Worm (Caenorhabditis elegans) whole organism, L3 larva: ENCODE results near the gene C30G7.5.

ENCODE experiments used
- R02D3.7 ChIP-seq: fragments of 150-350 bp; optimal IDR thresholded peaks from 2 replicates; lab custom pipeline; 2014; ENCODE audit warnings: missing biosample characterization, missing genetic modification characterization
- ZK546.5 ChIP-seq: sonication (generic microtip); optimal IDR thresholded peaks from 2 replicates; lab custom pipeline; 2017; ENCODE audit warnings: missing biosample characterization, missing genetic modification characterization
- aly-2 ChIP-seq: fragments of 150-350 bp; optimal IDR thresholded peaks from 2 replicates; lab custom pipeline; 2014; ENCODE audit warnings: missing biosample characterization, missing genetic modification characterization
- ceh-16 ChIP-seq: sonication (generic microtip); optimal IDR thresholded peaks from 2 replicates; lab custom pipeline; 2017; ENCODE audit warnings: missing biosample characterization, missing genetic modification characterization
- ceh-28 ChIP-seq: fragments of 150-350 bp; optimal IDR thresholded peaks from 2 replicates; lab custom pipeline; 2014; ENCODE audit warnings: missing biosample characterization, missing genetic modification reagents, missing genetic modification characterization
- ceh-82 ChIP-seq: fragments of 150-350 bp; optimal IDR thresholded peaks from 2 replicates; lab custom pipeline; 2014; ENCODE audit warnings: missing biosample characterization, missing genetic modification characterization
- ceh-9 ChIP-seq: sonication (generic microtip); optimal IDR thresholded peaks from 2 replicates; lab custom pipeline; 2018; ENCODE audit warnings: missing biosample characterization, missing genetic modification characterization
- daf-12 ChIP-seq: fragments of 150-350 bp; optimal IDR thresholded peaks from 2 replicates; lab custom pipeline; 2014; ENCODE audit warnings: missing biosample characterization, missing genetic modification reagents, missing genetic modification characterization
- egl-27 ChIP-seq: sonication (generic microtip); optimal IDR thresholded peaks from 4 replicates; lab custom pipeline; 2017; ENCODE audit warnings: missing biosample characterization, missing genetic modification reagents, missing genetic modification characterization
- egl-5 ChIP-seq: fragments of 150-350 bp; optimal IDR thresholded peaks from 2 replicates; lab custom pipeline; 2017; ENCODE audit warnings: missing biosample characterization, missing genetic modification reagents, missing genetic modification characterization, inconsistent platforms
- elt-1 ChIP-seq: fragments of 150-350 bp; optimal IDR thresholded peaks from 2 replicates; lab custom pipeline; 2014; ENCODE audit warnings: missing biosample characterization, missing genetic modification characterization
- elt-2 ChIP-seq: sonication (generic microtip); optimal IDR thresholded peaks from 2 replicates; lab custom pipeline; 2016; ENCODE audit warnings: missing genetic modification reagents, mild to moderate bottlenecking, missing genetic modification characterization, missing compliant biosample characterization
- elt-3 ChIP-seq, 3 experiments: fragments of 150-350 bp in 1 of 3; sonication (generic microtip) in 2 of 3; optimal IDR thresholded peaks; 2 replicates in 2 of 3; 4 replicates in 1 of 3; lab custom pipeline; 2014 to 2017; ENCODE audit warnings: missing biosample characterization in 3 of 3, missing genetic modification characterization in 3 of 3
- eor-1 ChIP-seq, 2 experiments: fragments of 150-350 bp; optimal IDR thresholded peaks; 2 replicates each; lab custom pipeline; 2014 to 2018; ENCODE audit warnings: missing biosample characterization in 2 of 2, missing genetic modification characterization in 2 of 2
- fkh-10 ChIP-seq: sonication (generic microtip); optimal IDR thresholded peaks from 2 replicates; lab custom pipeline; 2017; ENCODE audit warnings: missing biosample characterization, missing genetic modification reagents, missing genetic modification characterization
- hmg-11 ChIP-seq: sonication (generic microtip); optimal IDR thresholded peaks from 2 replicates; lab custom pipeline; 2016; ENCODE audit warnings: missing genetic modification characterization, missing compliant biosample characterization
- jun-1 ChIP-seq: fragments of 150-350 bp; optimal IDR thresholded peaks from 2 replicates; lab custom pipeline; 2014; ENCODE audit warnings: missing biosample characterization, missing genetic modification reagents, missing genetic modification characterization
- lin-39 ChIP-seq: fragments of 150-350 bp; optimal IDR thresholded peaks from 2 replicates; lab custom pipeline; 2018; ENCODE audit warnings: missing biosample characterization, missing genetic modification reagents, missing genetic modification characterization
- mml-1 ChIP-seq: fragments of 150-350 bp; sonication (generic microtip); optimal IDR thresholded peaks from 3 replicates; lab custom pipeline; 2014; ENCODE audit warnings: missing biosample characterization, missing genetic modification characterization
- nhr-12 ChIP-seq: fragments of 150-350 bp; optimal IDR thresholded peaks from 2 replicates; lab custom pipeline; 2014; ENCODE audit warnings: missing biosample characterization, missing genetic modification characterization
- nhr-23 ChIP-seq: fragments of 150-350 bp; optimal IDR thresholded peaks from 2 replicates; lab custom pipeline; 2014; ENCODE audit warnings: missing biosample characterization, missing genetic modification reagents, missing genetic modification characterization
- nhr-237 ChIP-seq: fragments of 150-350 bp; optimal IDR thresholded peaks from 2 replicates; lab custom pipeline; 2014; ENCODE audit warnings: missing biosample characterization, missing genetic modification characterization
- nhr-25 ChIP-seq: sonication (generic microtip); optimal IDR thresholded peaks from 2 replicates; lab custom pipeline; 2017; ENCODE audit warnings: missing biosample characterization, missing genetic modification characterization
- nhr-43 ChIP-seq: sonication (generic microtip); optimal IDR thresholded peaks from 2 replicates; lab custom pipeline; 2016; ENCODE audit warnings: mild to moderate bottlenecking, missing genetic modification characterization, missing compliant biosample characterization; ENCODE audit not compliant: poor library complexity, severe bottlenecking
- nhr-67 ChIP-seq: fragments of 150-350 bp; optimal IDR thresholded peaks from 2 replicates; lab custom pipeline; 2014; ENCODE audit warnings: missing biosample characterization, missing genetic modification characterization
- nhr-77 ChIP-seq: fragments of 150-350 bp; optimal IDR thresholded peaks from 2 replicates; lab custom pipeline; 2014; ENCODE audit warnings: missing biosample characterization, missing genetic modification characterization
- pha-4 ChIP-seq: fragments of 150-350 bp; optimal IDR thresholded peaks from 2 replicates; lab custom pipeline; 2014; ENCODE audit warnings: missing biosample characterization, missing genetic modification reagents, missing genetic modification characterization
- sea-2 ChIP-seq: fragments of 150-350 bp; sonication (generic microtip); optimal IDR thresholded peaks from 4 replicates; lab custom pipeline; 2014; ENCODE audit warnings: missing biosample characterization, missing genetic modification reagents, missing genetic modification characterization
- snpc-4 ChIP-seq: fragments of 150-350 bp; optimal IDR thresholded peaks from 2 replicates; lab custom pipeline; 2014; ENCODE audit warnings: missing biosample characterization, missing genetic modification characterization
- unc-39 ChIP-seq: sonication (generic microtip); optimal IDR thresholded peaks from 4 replicates; lab custom pipeline; 2017; ENCODE audit warnings: missing biosample characterization, missing genetic modification characterization
- unc-62 ChIP-seq: fragments of 150-350 bp; sonication (generic microtip); optimal IDR thresholded peaks from 4 replicates; lab custom pipeline; 2014; ENCODE audit warnings: missing biosample characterization, missing genetic modification reagents, missing genetic modification characterization
- zag-1 ChIP-seq: fragments of 150-350 bp; optimal IDR thresholded peaks from 2 replicates; lab custom pipeline; 2014; ENCODE audit warnings: missing biosample characterization, missing genetic modification characterization
- ztf-11 ChIP-seq: fragments of 150-350 bp; optimal IDR thresholded peaks from 2 replicates; lab custom pipeline; 2014; ENCODE audit warnings: missing biosample characterization, missing genetic modification characterization
- ztf-4 ChIP-seq: fragments of 150-350 bp; optimal IDR thresholded peaks from 2 replicates; lab custom pipeline; 2014; ENCODE audit warnings: missing biosample characterization, missing genetic modification characterization

Gene C30G7.5

DNA sequence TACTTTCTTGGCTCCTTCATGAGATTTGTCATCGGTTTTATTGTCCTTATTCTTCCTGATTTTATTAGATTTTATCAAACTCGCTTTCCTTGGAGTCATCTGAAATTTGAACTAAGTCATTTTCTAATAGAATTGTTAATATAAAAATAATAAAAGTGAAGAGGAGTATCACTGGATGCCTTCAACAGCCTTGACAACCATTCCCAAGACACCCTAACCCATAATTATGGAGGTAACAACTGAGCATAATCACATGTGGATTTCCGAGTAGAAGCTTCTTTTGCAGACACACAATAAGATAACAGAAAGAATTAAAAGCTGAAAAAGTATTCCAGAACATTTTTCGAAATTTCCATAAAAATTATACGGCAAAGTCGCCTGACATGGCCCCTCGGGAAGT, 1.1 kb upstream of the C30G7.5 start, which contains the start of gene F02D8.9:
Gene F02D8.9, minus strand, starts transcription at position 101 of the 400 bp plus-strand sequence.
- TF ChIP-seq egl-5 (tag; lab: Kevin White, UChicago), result no peak
- TF ChIP-seq elt-3 (tag; optimal IDR thresholded peaks at IDR 0.05; lab: Kevin White, UChicago), result no peak
- TF ChIP-seq aly-2 (tag; lab: Kevin White, UChicago), result no peak
- no peak for TF ChIP-seq ztf-4 (tag; lab: Kevin White, UChicago)
- no peak for TF ChIP-seq ceh-16 (tag; lab: Kevin White, UChicago)
- no peak for TF ChIP-seq zag-1 (tag; lab: Kevin White, UChicago)
- TF ChIP-seq elt-1 (tag; lab: Kevin White, UChicago), result no peak
- no peak for TF ChIP-seq elt-2 (tag; lab: Kevin White, UChicago)
- no peak for TF ChIP-seq nhr-25 (tag; lab: Kevin White, UChicago)
- TF ChIP-seq mml-1 (tag; lab: Kevin White, UChicago), result no peak
- no peak for TF ChIP-seq jun-1 (tag; lab: Kevin White, UChicago)
- TF ChIP-seq unc-62, result no peak
- TF ChIP-seq nhr-43 (tag; lab: Kevin White, UChicago), result no peak
- TF ChIP-seq ZK546.5 (tag; lab: Kevin White, UChicago), result no peak
- no peak for TF ChIP-seq fkh-10 (GFP tag; lab: Kevin White, UChicago)
- no peak for TF ChIP-seq ztf-11
- no peak for TF ChIP-seq nhr-67 (tag; lab: Kevin White, UChicago)
- TF ChIP-seq ceh-28, result no peak
- TF ChIP-seq, all 47 proteins: peak for 0

DNA sequence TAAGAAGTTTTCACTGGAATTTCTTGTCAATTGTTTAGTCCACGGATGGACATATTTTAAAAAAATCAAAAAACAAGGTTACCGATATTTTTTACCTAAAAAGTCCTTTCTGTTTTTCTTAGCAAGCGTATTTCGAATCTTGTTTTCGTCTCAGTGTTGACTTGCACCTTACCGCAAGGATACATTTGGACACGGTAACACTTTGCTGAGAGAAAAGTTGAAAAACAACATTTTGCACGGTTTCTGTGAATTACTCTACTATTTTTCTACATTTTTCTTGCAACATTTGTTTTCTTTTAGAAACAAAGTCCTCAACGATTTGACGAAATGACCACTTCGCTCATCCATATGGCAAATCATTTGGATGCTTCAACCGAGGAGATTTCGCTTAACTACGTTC, 5.1 kb downstream of the C30G7.5 start, which contains the start of gene hil-1:
Gene hil-1, plus strand, starts transcription at position 301 of the 400 bp plus-strand sequence.
- TF ChIP-seq R02D3.7 (tag; lab: Kevin White, UChicago), result no peak
- TF ChIP-seq nhr-12, result no peak
- no peak for TF ChIP-seq ceh-82
- TF ChIP-seq ceh-16 (tag; lab: Kevin White, UChicago), result no peak
- TF ChIP-seq ztf-11, result no peak
- no peak for TF ChIP-seq elt-3 (tag; optimal IDR thresholded peaks at IDR 0.05; lab: Kevin White, UChicago)
- TF ChIP-seq pha-4 (tag; lab: Kevin White, UChicago), result no peak
- TF ChIP-seq snpc-4 (tag; lab: Kevin White, UChicago), result no peak
- no peak for TF ChIP-seq egl-27 (tag; lab: Kevin White, UChicago)
- TF ChIP-seq unc-39 (tag; lab: Kevin White, UChicago), result no peak
- TF ChIP-seq zag-1 (tag; lab: Kevin White, UChicago), result no peak
- TF ChIP-seq daf-12 (tag; lab: Kevin White, UChicago), result no peak
- no peak for TF ChIP-seq nhr-43 (tag; lab: Kevin White, UChicago)
- no peak for TF ChIP-seq elt-2 (tag; lab: Kevin White, UChicago)

DNA sequence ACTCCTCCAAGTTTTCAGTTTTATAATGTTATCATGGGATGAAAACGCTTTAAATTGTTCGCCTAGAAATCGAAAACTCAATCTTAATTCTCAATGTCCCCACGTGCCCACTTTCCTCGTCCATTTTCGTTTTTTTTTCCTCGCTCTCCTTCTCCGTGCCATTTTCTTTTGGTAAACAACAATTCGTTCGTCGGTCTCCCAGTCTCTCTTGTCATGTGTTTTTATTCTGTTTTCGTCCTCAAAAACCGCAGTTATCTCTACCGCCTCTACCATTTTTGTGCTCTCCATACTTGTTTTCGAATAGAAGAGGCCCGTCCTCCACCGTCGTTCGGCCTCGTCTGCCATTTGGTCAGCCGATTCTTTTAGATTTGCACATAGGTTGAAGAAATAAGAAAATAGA, 6.0 kb downstream of the C30G7.5 start:
- TF ChIP-seq snpc-4 (tag; lab: Kevin White, UChicago) (no peak), pha-4 (tag; lab: Kevin White, UChicago) (peak; percentile 86), nhr-77 (no peak), nhr-237 (tag; lab: Kevin White, UChicago) (no peak), nhr-23 (no peak), ZK546.5 (tag; lab: Kevin White, UChicago) (no peak), lin-39 (tag; lab: Kevin White, UChicago) (peak; percentile 61), hmg-11 (tag; lab: Kevin White, UChicago) (peak; percentile 2)
- TF ChIP-seq, all 47 proteins: peak for 3

DNA sequence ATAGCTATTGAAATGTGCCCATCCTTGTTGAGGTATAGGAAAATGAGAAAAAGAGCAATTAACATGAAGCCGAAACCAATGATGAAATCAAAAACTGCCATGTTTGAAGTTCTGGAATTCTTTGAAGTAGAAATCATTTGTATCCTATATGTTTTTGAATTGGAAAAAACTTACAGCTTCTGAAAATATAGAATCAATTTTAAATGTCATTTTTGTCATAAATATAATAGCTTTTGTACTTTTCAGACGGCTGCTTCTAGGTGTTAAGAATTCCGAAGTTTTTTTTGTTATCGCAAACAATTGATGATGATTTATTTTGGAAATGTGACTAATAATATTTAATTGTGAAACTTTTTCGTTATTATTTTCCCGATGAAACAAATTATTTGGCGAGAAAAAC, 7.5 kb downstream of the C30G7.5 start, which contains the start of gene C30G7.4:
Gene C30G7.4, minus strand, starts transcription at position 101 of the 400 bp plus-strand sequence.
- TF ChIP-seq ceh-9 (tag; lab: Kevin White, UChicago), result no peak
- TF ChIP-seq sea-2 (GFP tag; lab: Kevin White, UChicago), result no peak
- no peak for TF ChIP-seq elt-1 (tag; lab: Kevin White, UChicago)

DNA sequence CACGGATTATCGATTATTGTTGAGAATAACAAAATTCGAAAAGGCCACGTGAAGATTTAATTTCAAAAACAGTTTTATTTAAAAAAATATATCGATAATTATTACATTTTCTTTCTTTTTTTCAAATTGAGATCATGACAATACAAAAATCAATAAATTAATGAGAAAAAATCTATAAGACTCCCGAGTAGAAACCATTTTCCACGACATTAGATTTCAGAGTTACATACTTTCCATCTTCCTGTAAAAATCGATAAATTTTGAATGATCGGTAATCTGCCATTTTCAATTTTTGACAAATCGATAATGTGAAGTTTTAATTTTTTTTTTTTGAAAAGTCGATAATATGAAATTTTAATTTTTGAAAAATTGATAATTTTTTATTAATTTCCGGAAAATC, 8.8 kb downstream of the C30G7.5 start, which contains the start of gene C30G7.3:
Gene C30G7.3, minus strand, starts transcription at position 8 of the 400 bp plus-strand sequence.
- TF ChIP-seq ceh-28, result peak; percentile 65
- TF ChIP-seq eor-1 (tag; optimal IDR thresholded peaks at IDR 0.05; lab: Kevin White, UChicago), result no peak
